Worm (Caenorhabditis elegans) whole organism, young adult: ENCODE results near the gene drh-1.
A peak's percentile ranks its signal among the peaks of the same experiment; 100 is the strongest.

Experiments
- C06A6.2 ChIP-seq: fragments of 200-800 bp; sonication (Bioruptor generic); conservative IDR thresholded peaks from 2 replicates; pipeline ENCODE4 v1.3.6; 2022; ENCODE audit warnings: missing genetic modification characterization, missing compliant biosample characterization
- D2030.7 ChIP-seq: fragments of 200-800 bp; sonication (Bioruptor generic); IDR thresholded peaks from 2 replicates; pipeline ENCODE4 v1.3.6; 2022; ENCODE audit warnings: missing genetic modification reagents, missing genetic modification characterization, missing compliant biosample characterization
- F37B4.10 ChIP-seq: fragments of 200-800 bp; sonication (Bioruptor generic); IDR thresholded peaks from 2 replicates; pipeline ENCODE4 v1.3.6; 2022; ENCODE audit warnings: missing genetic modification characterization, missing compliant biosample characterization
- F39B2.1 ChIP-seq: fragments of 200-800 bp; sonication (Bioruptor generic); IDR thresholded peaks from 2 replicates; pipeline ENCODE4 v1.3.6; 2022; ENCODE audit warnings: missing genetic modification reagents, missing genetic modification characterization, missing compliant biosample characterization
- F52B5.7 ChIP-seq: sonication (generic microtip); optimal IDR thresholded peaks from 2 replicates; lab custom pipeline; 2016; ENCODE audit warnings: mild to moderate bottlenecking, missing genetic modification characterization, missing compliant biosample characterization
- F55B11.4 ChIP-seq: sonication (generic microtip); optimal IDR thresholded peaks from 2 replicates; lab custom pipeline; 2016; ENCODE audit warnings: missing compliant biosample characterization, missing genetic modification characterization, borderline replicate concordance; ENCODE audit not compliant: insufficient read depth
- F57C9.4 ChIP-seq: sonication (generic microtip); optimal IDR thresholded peaks from 2 replicates; lab custom pipeline; 2017; ENCODE audit warnings: mild to moderate bottlenecking, missing genetic modification characterization, missing compliant biosample characterization
- Y56A3A.18 ChIP-seq: fragments of 200-800 bp; sonication (Bioruptor generic); IDR thresholded peaks from 2 replicates; pipeline ENCODE4 v1.3.6; 2022; ENCODE audit warnings: missing genetic modification reagents, missing genetic modification characterization, missing compliant biosample characterization
- attf-5 ChIP-seq: fragments of 200-800 bp; sonication (Bioruptor generic); optimal IDR thresholded peaks from 2 replicates; lab custom pipeline; 2018; ENCODE audit warnings: mild to moderate bottlenecking, missing genetic modification characterization, missing compliant biosample characterization
- attf-6 ChIP-seq: fragments of 200-800 bp; sonication (Bioruptor generic); IDR thresholded peaks from 2 replicates; pipeline ENCODE4 v1.3.6; 2022; ENCODE audit warnings: missing genetic modification reagents, missing genetic modification characterization, missing compliant biosample characterization
- cebp-1 ChIP-seq, 2 experiments: fragments of 200-800 bp in 1 of 2; sonication (Bioruptor generic) in 1 of 2; sonication (generic microtip) in 1 of 2; IDR thresholded peaks in 1 of 2; optimal IDR thresholded peaks in 1 of 2; 2 replicates each; pipeline versions ENCODE4 v1.3.6 to Lab custom; 2017 to 2022; ENCODE audit warnings: missing compliant biosample characterization in 2 of 2, missing genetic modification characterization in 2 of 2, mild to moderate bottlenecking in 1 of 2, missing genetic modification reagents in 1 of 2, moderate library complexity in 1 of 2
- ceh-91 ChIP-seq: fragments of 200-800 bp; sonication (Bioruptor generic); IDR thresholded peaks from 2 replicates; pipeline ENCODE4 v1.3.6; 2022; ENCODE audit warnings: missing genetic modification reagents, missing genetic modification characterization, missing compliant biosample characterization
- chd-7 ChIP-seq: sonication (generic microtip); optimal IDR thresholded peaks from 2 replicates; lab custom pipeline; 2016; ENCODE audit warnings: mild to moderate bottlenecking, missing genetic modification characterization, moderate library complexity, missing compliant biosample characterization
- egl-18 ChIP-seq: fragments of 200-800 bp; sonication (Bioruptor generic); IDR thresholded peaks from 2 replicates; pipeline ENCODE4 v1.3.6; 2022; ENCODE audit warnings: missing genetic modification reagents, missing genetic modification characterization, missing compliant biosample characterization
- egl-44 ChIP-seq: fragments of 200-800 bp; sonication (Bioruptor generic); IDR thresholded peaks from 2 replicates; pipeline ENCODE4 v1.3.6; 2022; ENCODE audit warnings: missing genetic modification reagents, missing genetic modification characterization, missing compliant biosample characterization
- hlh-12 ChIP-seq: sonication (generic microtip); optimal IDR thresholded peaks from 2 replicates; lab custom pipeline; 2016; ENCODE audit warnings: missing genetic modification characterization, missing compliant biosample characterization
- hmg-1.2 ChIP-seq: fragments of 200-800 bp; sonication (Bioruptor generic); IDR thresholded peaks from 2 replicates; pipeline ENCODE4 v1.3.6; 2022; ENCODE audit warnings: missing genetic modification reagents, missing genetic modification characterization, missing compliant biosample characterization
- hrde-1 ChIP-seq: sonication (generic microtip); optimal IDR thresholded peaks from 2 replicates; lab custom pipeline; 2016; ENCODE audit warnings: missing genetic modification characterization, mild to moderate bottlenecking, missing compliant biosample characterization, moderate library complexity, missing genotype, missing genetic modification reagents, borderline replicate concordance
- hsf-1 ChIP-seq: fragments of 200-800 bp; sonication (Bioruptor generic); IDR thresholded peaks from 2 replicates; pipeline ENCODE4 v1.3.6; 2022; ENCODE audit warnings: missing genetic modification reagents, missing genetic modification characterization, missing compliant biosample characterization
- lag-1 ChIP-seq: fragments of 200-800 bp; sonication (Bioruptor generic); IDR thresholded peaks from 2 replicates; pipeline ENCODE4 v1.3.6; 2022; ENCODE audit warnings: missing genetic modification reagents, missing genetic modification characterization, missing compliant biosample characterization
- let-607 ChIP-seq, 2 experiments: fragments of 200-800 bp in 1 of 2; sonication (Bioruptor generic) in 1 of 2; sonication (generic microtip) in 1 of 2; optimal IDR thresholded peaks; 2 replicates each; lab custom pipeline; 2016 to 2018; ENCODE audit warnings: mild to moderate bottlenecking in 2 of 2, missing compliant biosample characterization in 2 of 2, missing genetic modification characterization in 2 of 2, moderate library complexity in 2 of 2, missing genotype in 1 of 2
- lin-26 ChIP-seq: fragments of 200-800 bp; sonication (Bioruptor generic); IDR thresholded peaks from 2 replicates; pipeline ENCODE4 v1.3.6; 2022; ENCODE audit warnings: missing genetic modification reagents, missing genetic modification characterization, missing compliant biosample characterization
- lir-1 ChIP-seq: fragments of 200-800 bp; sonication (Bioruptor generic); conservative IDR thresholded peaks from 2 replicates; pipeline ENCODE4 v1.3.6; 2022; ENCODE audit warnings: missing genetic modification reagents, missing genetic modification characterization, missing compliant biosample characterization
- madf-6 ChIP-seq: fragments of 200-800 bp; sonication (Bioruptor generic); IDR thresholded peaks from 2 replicates; pipeline ENCODE4 v1.3.6; 2022; ENCODE audit warnings: missing genetic modification reagents, missing genetic modification characterization, missing compliant biosample characterization
- mel-28 ChIP-seq: sonication (generic microtip); optimal IDR thresholded peaks from 2 replicates; lab custom pipeline; 2016; ENCODE audit warnings: borderline replicate concordance, mild to moderate bottlenecking, missing genetic modification characterization, missing compliant biosample characterization
- mes-4 ChIP-seq: sonication (generic microtip); optimal IDR thresholded peaks from 2 replicates; lab custom pipeline; 2016; ENCODE audit warnings: missing genotype, missing genetic modification characterization, missing compliant biosample characterization
- nfyb-1 ChIP-seq: fragments of 200-800 bp; sonication (Bioruptor generic); IDR thresholded peaks from 2 replicates; pipeline ENCODE4 v1.3.6; 2022; ENCODE audit warnings: missing genetic modification reagents, missing genetic modification characterization, missing compliant biosample characterization
- nhr-120 ChIP-seq: fragments of 200-800 bp; sonication (Bioruptor generic); IDR thresholded peaks from 2 replicates; pipeline ENCODE4 v1.3.6; 2022; ENCODE audit warnings: missing genetic modification characterization, missing compliant biosample characterization
- nhr-80 ChIP-seq: sonication (generic microtip); optimal IDR thresholded peaks from 2 replicates; lab custom pipeline; 2016; ENCODE audit warnings: missing genetic modification characterization, missing compliant biosample characterization
- sea-2 ChIP-seq: fragments of 200-800 bp; sonication (Bioruptor generic); IDR thresholded peaks from 2 replicates; pipeline ENCODE4 v1.3.6; 2022; ENCODE audit warnings: missing genetic modification characterization, missing compliant biosample characterization
- snpc-3.4 ChIP-seq: sonication (generic microtip); optimal IDR thresholded peaks from 2 replicates; lab custom pipeline; 2017; ENCODE audit warnings: missing genetic modification characterization, mild to moderate bottlenecking, missing compliant biosample characterization, antibody characterized with exemption, moderate library complexity, missing genotype, missing genetic modification reagents
- snpc-4 ChIP-seq, 5 experiments: fragments of 150-350 bp in 1 of 5; sonication (generic microtip) in 4 of 5; optimal IDR thresholded peaks; 2 replicates each; lab custom pipeline; 2014 to 2018; ENCODE audit warnings: missing genetic modification characterization in 5 of 5, missing biosample characterization in 3 of 5, antibody characterized with exemption in 2 of 5, mild to moderate bottlenecking in 2 of 5, missing compliant biosample characterization in 2 of 5, missing genotype in 2 of 5, moderate library complexity in 2 of 5, missing genetic modification reagents in 1 of 5
- tbp1 ChIP-seq: fragments of 200-800 bp; sonication (Bioruptor generic); optimal IDR thresholded peaks from 2 replicates; lab custom pipeline; 2018; ENCODE audit warnings: mild to moderate bottlenecking, missing genetic modification characterization, missing compliant biosample characterization
- tlf-1 ChIP-seq: fragments of 200-800 bp; sonication (Bioruptor generic); optimal IDR thresholded peaks from 2 replicates; lab custom pipeline; 2018; ENCODE audit warnings: mild to moderate bottlenecking, missing genetic modification characterization, missing compliant biosample characterization
- xnd-1 ChIP-seq: sonication (generic microtip); optimal IDR thresholded peaks from 2 replicates; lab custom pipeline; 2016; ENCODE audit warnings: missing genotype, missing genetic modification reagents, missing genetic modification characterization, missing compliant biosample characterization
- ztf-18 ChIP-seq: sonication (generic microtip); optimal IDR thresholded peaks from 2 replicates; lab custom pipeline; 2016; ENCODE audit warnings: missing genotype, mild to moderate bottlenecking, missing genetic modification characterization, missing compliant biosample characterization

The drh-1 gene

ce11 chrIV:6574343-6574742 is 38.8 kb downstream of the drh-1 start:
- TF ChIP-seq egl-44 = no peak
- TF ChIP-seq lin-26 (GFP tag; lab: Robert Waterston, UW) = no peak
- TF ChIP-seq C06A6.2 (GFP tag; lab: Robert Waterston, UW) = no peak
- no peak for TF ChIP-seq sea-2
- TF ChIP-seq hlh-12 (tag; lab: Kevin White, UChicago) = no peak
- no peak for TF ChIP-seq lir-1 (GFP tag; lab: Robert Waterston, UW)
- TF ChIP-seq attf-5 (GFP tag; lab: Kevin White, UChicago) = peak; percentile 30
- no peak for TF ChIP-seq chd-7
- no peak for TF ChIP-seq mes-4
- TF ChIP-seq Y56A3A.18 (GFP tag; lab: Robert Waterston, UW) = 0 out of 2 replicates have a peak, but pooled peaks have one; percentile 10
- no peak for TF ChIP-seq tlf-1 (GFP tag; lab: Kevin White, UChicago)
- no peak for TF ChIP-seq cebp-1 (GFP tag; IDR thresholded peaks at IDR 0.05; lab: Robert Waterston, UW)
- peak; percentile 47 for TF ChIP-seq cebp-1 (tag; optimal IDR thresholded peaks at IDR 0.05; lab: Kevin White, UChicago)
- TF ChIP-seq attf-6 (GFP tag; lab: Robert Waterston, UW) = no peak
- TF ChIP-seq hrde-1 (tag; lab: Kevin White, UChicago) = no peak
- no peak for TF ChIP-seq egl-18 (GFP tag; lab: Robert Waterston, UW)
- peak; percentile 51; the same call in 1 of the 2 replicates for TF ChIP-seq nfyb-1
- TF ChIP-seq lag-1 (GFP tag; lab: Robert Waterston, UW) = no peak
- peak; percentile 27 to 79 for TF ChIP-seq let-607 (tag; optimal IDR thresholded peaks at IDR 0.05; lab: Kevin White, UChicago)
- TF ChIP-seq madf-6 (GFP tag; lab: Robert Waterston, UW) = no peak
- no peak for TF ChIP-seq ztf-18 (tag; lab: Kevin White, UChicago)
- peak; percentile 94 for TF ChIP-seq nhr-80 (tag; lab: Kevin White, UChicago)
- no peak for TF ChIP-seq snpc-3.4 (tag; lab: Kevin White, UChicago)
- TF ChIP-seq nhr-120 (GFP tag; lab: Robert Waterston, UW) = no peak

ce11 chrIV:6572655-6573054 is 40.5 kb downstream of the drh-1 start:
- TF ChIP-seq nhr-80 (tag; lab: Kevin White, UChicago) = peak; percentile 12
- TF ChIP-seq F57C9.4 (tag; lab: Kevin White, UChicago) = no peak
- no peak for TF ChIP-seq cebp-1 (GFP tag; IDR thresholded peaks at IDR 0.05; lab: Robert Waterston, UW)
- peak; percentile 47 for TF ChIP-seq cebp-1 (tag; optimal IDR thresholded peaks at IDR 0.05; lab: Kevin White, UChicago)
- no peak for TF ChIP-seq snpc-3.4 (tag; lab: Kevin White, UChicago)
- TF ChIP-seq F39B2.1 (GFP tag; lab: Robert Waterston, UW) = no peak
- TF ChIP-seq F37B4.10 (GFP tag; lab: Robert Waterston, UW) = no peak
- TF ChIP-seq hmg-1.2 = peak; percentile 74
- TF ChIP-seq, all 124 proteins: peak for 3

ce11 chrIV:6572238-6572637 is 40.9 kb downstream of the drh-1 start, which contains the start of gene bicd-1:
Gene bicd-1 (minus strand): TSS chrIV:6572338.
- TF ChIP-seq ceh-91 (GFP tag; lab: Robert Waterston, UW) (no peak), snpc-4 (GFP tag; optimal IDR thresholded peaks at IDR 0.05; lab: Kevin White, UChicago) (no peak), snpc-4 (tag; optimal IDR thresholded peaks at IDR 0.05; lab: Kevin White, UChicago) (no peak), D2030.7 (GFP tag; lab: Robert Waterston, UW) (no peak), lag-1 (GFP tag; lab: Robert Waterston, UW) (no peak), nhr-120 (GFP tag; lab: Robert Waterston, UW) (no peak), F55B11.4 (no peak), egl-44 (no peak), xnd-1 (no peak), tbp1 (GFP tag; lab: Kevin White, UChicago) (no peak), hsf-1 (no peak), mel-28 (no peak), F52B5.7 (tag; lab: Kevin White, UChicago) (no peak), snpc-3.4 (tag; lab: Kevin White, UChicago) (no peak)
